Worm (Caenorhabditis elegans) whole organism, young adult: ENCODE measurements around the gene F46C3.7.

Source experiments
- K11D2.4 ChIP-seq: fragments of 200-800 bp; sonication (Bioruptor generic); IDR thresholded peaks from 2 replicates; pipeline ENCODE4 v1.3.6; 2022; ENCODE audit warnings: missing genetic modification reagents, missing genetic modification characterization, missing compliant biosample characterization
- T26A5.8 ChIP-seq: sonication (generic microtip); optimal IDR thresholded peaks from 2 replicates; lab custom pipeline; 2016; ENCODE audit warnings: missing genetic modification characterization, missing compliant biosample characterization
- Y53G8AR.9 ChIP-seq: fragments of 200-800 bp; sonication (Bioruptor generic); conservative IDR thresholded peaks from 2 replicates; pipeline ENCODE4 v1.3.6; 2022; ENCODE audit warnings: missing genetic modification reagents, missing genetic modification characterization, missing compliant biosample characterization
- ama-1 ChIP-seq, 3 experiments: fragments of 150-350 bp in 1 of 3; sonication (generic microtip) in 2 of 3; optimal IDR thresholded peaks; 2 replicates each; lab custom pipeline; 2014 to 2018; ENCODE audit warnings: missing biosample characterization in 2 of 3, missing genetic modification characterization in 2 of 3, missing genetic modification reagents in 2 of 3
- ceh-40 ChIP-seq: fragments of 200-800 bp; sonication (Bioruptor generic); IDR thresholded peaks from 2 replicates; pipeline ENCODE4 v1.3.6; 2022; ENCODE audit warnings: missing genetic modification characterization, missing compliant biosample characterization
- ceh-58 ChIP-seq: fragments of 200-800 bp; sonication (Bioruptor generic); IDR thresholded peaks from 2 replicates; pipeline ENCODE4 v1.3.6; 2022; ENCODE audit warnings: missing genetic modification characterization, missing compliant biosample characterization
- chd-7 ChIP-seq: sonication (generic microtip); optimal IDR thresholded peaks from 2 replicates; lab custom pipeline; 2016; ENCODE audit warnings: mild to moderate bottlenecking, missing genetic modification characterization, moderate library complexity, missing compliant biosample characterization
- egl-18 ChIP-seq: fragments of 200-800 bp; sonication (Bioruptor generic); IDR thresholded peaks from 2 replicates; pipeline ENCODE4 v1.3.6; 2022; ENCODE audit warnings: missing genetic modification reagents, missing genetic modification characterization, missing compliant biosample characterization
- egrh-3 ChIP-seq: fragments of 200-800 bp; sonication (Bioruptor generic); IDR thresholded peaks from 2 replicates; pipeline ENCODE4 v1.3.6; 2022; ENCODE audit warnings: missing genetic modification reagents, missing genetic modification characterization, missing compliant biosample characterization
- madf-8 ChIP-seq: fragments of 200-800 bp; sonication (Bioruptor generic); conservative IDR thresholded peaks from 2 replicates; pipeline ENCODE4 v1.3.6; 2022; ENCODE audit warnings: missing genetic modification reagents, missing genetic modification characterization, missing compliant biosample characterization
- mel-28 ChIP-seq: sonication (generic microtip); optimal IDR thresholded peaks from 2 replicates; lab custom pipeline; 2016; ENCODE audit warnings: borderline replicate concordance, mild to moderate bottlenecking, missing genetic modification characterization, missing compliant biosample characterization
- snpc-4 ChIP-seq, 5 experiments: fragments of 150-350 bp in 1 of 5; sonication (generic microtip) in 4 of 5; optimal IDR thresholded peaks; 2 replicates each; lab custom pipeline; 2014 to 2018; ENCODE audit warnings: missing genetic modification characterization in 5 of 5, missing biosample characterization in 3 of 5, antibody characterized with exemption in 2 of 5, mild to moderate bottlenecking in 2 of 5, missing compliant biosample characterization in 2 of 5, missing genotype in 2 of 5, moderate library complexity in 2 of 5, missing genetic modification reagents in 1 of 5
- unc-62 ChIP-seq: fragments of 150-350 bp; optimal IDR thresholded peaks from 2 replicates; lab custom pipeline; 2014; ENCODE audit warnings: missing biosample characterization, missing genetic modification reagents, missing genetic modification characterization

ce11 chrX:11437716-11438115 lies 2.1 kb upstream of the F46C3.7 start:
- no peak for TF ChIP-seq unc-62 (GFP tag; lab: Kevin White, UChicago)
- no peak for TF ChIP-seq Y53G8AR.9 (GFP tag; lab: Robert Waterston, UW)
- no peak for TF ChIP-seq chd-7 (tag; lab: Kevin White, UChicago)
- TF ChIP-seq egl-18 (GFP tag; lab: Robert Waterston, UW), result no peak
- TF ChIP-seq mel-28 (tag; lab: Kevin White, UChicago), result no peak
- no peak for TF ChIP-seq T26A5.8 (tag; lab: Kevin White, UChicago)
- TF ChIP-seq K11D2.4 (GFP tag; lab: Robert Waterston, UW), result no peak
- no peak for TF ChIP-seq egrh-3 (GFP tag; lab: Robert Waterston, UW)
- no peak for TF ChIP-seq ama-1 (optimal IDR thresholded peaks at IDR 0.05; lab: Kevin White, UChicago)
- TF ChIP-seq ama-1 (GFP tag; optimal IDR thresholded peaks at IDR 0.05; lab: Kevin White, UChicago), result no peak
- TF ChIP-seq madf-8 (GFP tag; lab: Robert Waterston, UW), result no peak
- no peak for TF ChIP-seq ceh-58
- no peak for TF ChIP-seq ceh-40
- no peak for TF ChIP-seq snpc-4 (GFP tag; optimal IDR thresholded peaks at IDR 0.05; lab: Kevin White, UChicago)
- no peak for TF ChIP-seq snpc-4 (tag; optimal IDR thresholded peaks at IDR 0.05; lab: Kevin White, UChicago)
